Worm (Caenorhabditis elegans) whole organism, L1 larva: Measurements from ENCODE around the gene T23G4.127.

Experiments
- lin-13 ChIP-seq: fragments of 150-350 bp; optimal IDR thresholded peaks from 2 replicates; lab custom pipeline; 2014; ENCODE audit warnings: missing biosample characterization, missing genetic modification reagents, missing genetic modification characterization
- tlp-1 ChIP-seq: fragments of 150-350 bp; optimal IDR thresholded peaks from 2 replicates; lab custom pipeline; 2014; ENCODE audit warnings: missing biosample characterization, missing genetic modification characterization

ce11 chrIV:13649126-13649525 lies 49.4 kb downstream of the T23G4.127 start, which contains the start of gene C08F11.10:
- TF ChIP-seq lin-13 (GFP tag; lab: Kevin White, UChicago) (no peak), tlp-1 (tag; lab: Kevin White, UChicago) (no peak)
